ENCODE assay signal across 4 worm cellular contexts in genomic region chrIII:1824264-1824922, ce11.
TF ChIP-seq lines count a peak whose summit lies in the region.

Gene pvf-1, minus strand, starts transcription at chrIII:1824314.
Gene Y39A3CL.7, plus strand, starts transcription at chrIII:1824919.

TF ChIP-seq in whole organism, L2 larva, 48 proteins besides CTCF, POLR2A, EP300 and RAD21 (continues in another document):
- TF ChIP-seq lin-39 (tag; optimal IDR thresholded peaks at IDR 0.05; lab: Kevin White, UChicago) (no peak), snpc-4 (tag; optimal IDR thresholded peaks at IDR 0.05; lab: Kevin White, UChicago) (no peak), nhr-11 (tag; optimal IDR thresholded peaks at IDR 0.05; lab: Kevin White, UChicago) (no peak), zag-1 (tag; optimal IDR thresholded peaks at IDR 0.05; lab: Kevin White, UChicago) (no peak), alr-1 (tag; optimal IDR thresholded peaks at IDR 0.05; lab: Kevin White, UChicago) (no peak), lin-11 (tag; optimal IDR thresholded peaks at IDR 0.05; lab: Kevin White, UChicago) (no peak), ama-1 (optimal IDR thresholded peaks at IDR 0.05; lab: Kevin White, UChicago) (no peak), nhr-6 (tag; optimal IDR thresholded peaks at IDR 0.05; lab: Kevin White, UChicago) (no peak), mbf-1 (tag; optimal IDR thresholded peaks at IDR 0.05; lab: Kevin White, UChicago) (no peak), sem-4 (tag; optimal IDR thresholded peaks at IDR 0.05; lab: Kevin White, UChicago) (peak; percentile 20), C34F6.9 (tag; optimal IDR thresholded peaks at IDR 0.05; lab: Kevin White, UChicago) (peak; percentile 36), nhr-21 (tag; optimal IDR thresholded peaks at IDR 0.05; lab: Kevin White, UChicago) (no peak), sma-9 (GFP tag; optimal IDR thresholded peaks at IDR 0.05; lab: Kevin White, UChicago) (no peak), sma-9 (tag; optimal IDR thresholded peaks at IDR 0.05; lab: Kevin White, UChicago) (no peak), nhr-10 (tag; optimal IDR thresholded peaks at IDR 0.05; lab: Kevin White, UChicago) (no peak), skn-1 (tag; optimal IDR thresholded peaks at IDR 0.05; lab: Kevin White, UChicago) (no peak), ztf-4 (tag; optimal IDR thresholded peaks at IDR 0.05; lab: Kevin White, UChicago) (no peak), nhr-23 (tag; optimal IDR thresholded peaks at IDR 0.05; lab: Kevin White, UChicago) (no peak), egl-27 (tag; optimal IDR thresholded peaks at IDR 0.05; lab: Kevin White, UChicago) (no peak), unc-39 (tag; optimal IDR thresholded peaks at IDR 0.05; lab: Kevin White, UChicago) (no peak), ceh-82 (tag; optimal IDR thresholded peaks at IDR 0.05; lab: Kevin White, UChicago) (no peak), fos-1 (tag; optimal IDR thresholded peaks at IDR 0.05; lab: Kevin White, UChicago) (no peak), peb-1 (tag; optimal IDR thresholded peaks at IDR 0.05; lab: Kevin White, UChicago) (no peak), Y55F3AM.14 (GFP tag; optimal IDR thresholded peaks at IDR 0.05; lab: Kevin White, UChicago) (no peak), elt-3 (tag; optimal IDR thresholded peaks at IDR 0.05; lab: Kevin White, UChicago) (no peak)

TF ChIP-seq in whole organism, L4 larva, 104 proteins besides CTCF, POLR2A, EP300 and RAD21:
- TF ChIP-seq mes-2 (tag; optimal IDR thresholded peaks at IDR 0.05; lab: Kevin White, UChicago; ENCODE audit: poor library complexity, severe bottlenecking): peak; percentile 88
- TF ChIP-seq hlh-11 (tag; optimal IDR thresholded peaks at IDR 0.05; lab: Kevin White, UChicago): no peak
- TF ChIP-seq T20F7.1 (GFP tag; optimal IDR thresholded peaks at IDR 0.05; lab: Kevin White, UChicago): no peak
- TF ChIP-seq unc-62 (GFP tag; optimal IDR thresholded peaks at IDR 0.05 in 1 of 2; lab: Kevin White, UChicago): peak in 1 of 2 experiments; percentile 77
- no peak for TF ChIP-seq unc-62 (tag; optimal IDR thresholded peaks at IDR 0.05; lab: Kevin White, UChicago)
- TF ChIP-seq hif-1 (tag; optimal IDR thresholded peaks at IDR 0.05; lab: Kevin White, UChicago): no peak
- TF ChIP-seq lin-13 (GFP tag; optimal IDR thresholded peaks at IDR 0.05; lab: Kevin White, UChicago): peak; percentile 68
- TF ChIP-seq lsy-2 (tag; optimal IDR thresholded peaks at IDR 0.05; lab: Kevin White, UChicago): peak in 1 of 2 experiments; percentile 57
- peak; percentile 56 for TF ChIP-seq mep-1 (tag; optimal IDR thresholded peaks at IDR 0.05; lab: Kevin White, UChicago)
- TF ChIP-seq duxl-1 (tag; optimal IDR thresholded peaks at IDR 0.05; lab: Kevin White, UChicago; ENCODE audit: poor library complexity): peak; percentile 65
- TF ChIP-seq daf-16 (GFP tag; optimal IDR thresholded peaks at IDR 0.05; lab: Kevin White, UChicago): peak in 1 of 2 experiments; percentile 20
- peak; percentile 33 for TF ChIP-seq daf-16 (tag; optimal IDR thresholded peaks at IDR 0.05; lab: Kevin White, UChicago)
- TF ChIP-seq aha-1 (tag; lab: Kevin White, UChicago): peak; percentile 92
- 0 out of 2 replicates have a peak, but pooled peaks have one; percentile 17 for TF ChIP-seq madf-9 (GFP tag; conservative IDR thresholded peaks at IDR 0.05; lab: Robert Waterston, UW)
- no peak for TF ChIP-seq ceh-32 (tag; optimal IDR thresholded peaks at IDR 0.05; lab: Kevin White, UChicago; ENCODE audit: poor library complexity)
- TF ChIP-seq lin-38 (GFP tag; IDR thresholded peaks at IDR 0.05; lab: Robert Waterston, UW): peak; percentile 66
- TF ChIP-seq hmg-1.1 (GFP tag; IDR thresholded peaks at IDR 0.05; lab: Robert Waterston, UW): peak; percentile 60
- peak; percentile 20 for TF ChIP-seq dve-1 (tag; optimal IDR thresholded peaks at IDR 0.05; lab: Kevin White, UChicago; ENCODE audit: insufficient read depth)
- TF ChIP-seq rbr-2 (tag; optimal IDR thresholded peaks at IDR 0.05; lab: Kevin White, UChicago): peak; percentile 11
- peak; percentile 60 for TF ChIP-seq dpl-1 (GFP tag; optimal IDR thresholded peaks at IDR 0.05; lab: Kevin White, UChicago)

TF ChIP-seq in whole organism, late embryonic, 69 proteins besides CTCF, POLR2A, EP300 and RAD21 (continues in another document):
- TF ChIP-seq nhr-232 (tag; optimal IDR thresholded peaks at IDR 0.05; lab: Kevin White, UChicago): peak; percentile 56
- no peak for TF ChIP-seq mec-3 (tag; optimal IDR thresholded peaks at IDR 0.05; lab: Kevin White, UChicago; ENCODE audit: borderline replicate concordance)
- peak; percentile 61 for TF ChIP-seq ceh-19 (GFP tag; optimal IDR thresholded peaks at IDR 0.05; lab: Kevin White, UChicago)
- TF ChIP-seq unc-86 (tag; optimal IDR thresholded peaks at IDR 0.05; lab: Kevin White, UChicago): peak; percentile 55
- TF ChIP-seq rnt-1 (tag; optimal IDR thresholded peaks at IDR 0.05; lab: Kevin White, UChicago): peak; percentile 22
- no peak for TF ChIP-seq ama-1 (optimal IDR thresholded peaks at IDR 0.05; lab: Kevin White, UChicago)
- no peak for TF ChIP-seq ztf-16 (tag; optimal IDR thresholded peaks at IDR 0.05; lab: Kevin White, UChicago)
- no peak for TF ChIP-seq npax-4 (tag; optimal IDR thresholded peaks at IDR 0.05; lab: Kevin White, UChicago)
- peak; percentile 49 for TF ChIP-seq nfya-1 (tag; optimal IDR thresholded peaks at IDR 0.05; lab: Kevin White, UChicago)
- TF ChIP-seq ceh-14 (tag; optimal IDR thresholded peaks at IDR 0.05; lab: Kevin White, UChicago): peak; percentile 76
- no peak for TF ChIP-seq pha-4 (tag; optimal IDR thresholded peaks at IDR 0.05; lab: Kevin White, UChicago)
- peak; percentile 63 for TF ChIP-seq K09A11.1 (tag; optimal IDR thresholded peaks at IDR 0.05; lab: Kevin White, UChicago; ENCODE audit: insufficient read depth)
- TF ChIP-seq elt-2 (tag; optimal IDR thresholded peaks at IDR 0.05; lab: Kevin White, UChicago): peak; percentile 70
- no peak for TF ChIP-seq ets-4 (tag; optimal IDR thresholded peaks at IDR 0.05; lab: Kevin White, UChicago)
- TF ChIP-seq ceh-6 (GFP tag; optimal IDR thresholded peaks at IDR 0.05; lab: Kevin White, UChicago): peak; percentile 41
- TF ChIP-seq unc-3 (GFP tag; conservative IDR thresholded peaks at IDR 0.05; lab: Robert Waterston, UW): peak; percentile 43; the same call in 1 of the 2 replicates
- peak; percentile 25 for TF ChIP-seq unc-3 (tag; optimal IDR thresholded peaks at IDR 0.05; lab: Kevin White, UChicago)
- peak; percentile 55 for TF ChIP-seq ttx-3 (tag; optimal IDR thresholded peaks at IDR 0.05; lab: Kevin White, UChicago)
- TF ChIP-seq hlh-6 (tag; optimal IDR thresholded peaks at IDR 0.05; lab: Kevin White, UChicago): peak; percentile 47
- TF ChIP-seq C08G9.2 (tag; optimal IDR thresholded peaks at IDR 0.05; lab: Kevin White, UChicago): peak; percentile 29
- peak; percentile 75 for TF ChIP-seq ceh-34 (tag; optimal IDR thresholded peaks at IDR 0.05; lab: Kevin White, UChicago)
- no peak for TF ChIP-seq hlh-8 (tag; optimal IDR thresholded peaks at IDR 0.05; lab: Kevin White, UChicago)
- peak; percentile 69 for TF ChIP-seq C38D4.7 (GFP tag; optimal IDR thresholded peaks at IDR 0.05; lab: Kevin White, UChicago)
- peak; percentile 49 for TF ChIP-seq pha-2 (tag; optimal IDR thresholded peaks at IDR 0.05; lab: Kevin White, UChicago)
- TF ChIP-seq ahr-1 (tag; optimal IDR thresholded peaks at IDR 0.05; lab: Kevin White, UChicago): peak; percentile 16
- TF ChIP-seq dmd-4 (tag; optimal IDR thresholded peaks at IDR 0.05; lab: Kevin White, UChicago; ENCODE audit: borderline replicate concordance): peak; percentile 19

TF ChIP-seq in whole organism, mixed stage, embryonic, 35 proteins besides CTCF, POLR2A, EP300 and RAD21 (continues in another document):
- TF ChIP-seq flh-1 (GFP tag; optimal IDR thresholded peaks at IDR 0.05; lab: Kevin White, UChicago) (peak; percentile 56), M03D4.4 (tag; optimal IDR thresholded peaks at IDR 0.05; lab: Kevin White, UChicago) (peak; percentile 77), lsy-2 (tag; optimal IDR thresholded peaks at IDR 0.05; lab: Kevin White, UChicago) (no peak), bed-3 (GFP tag; optimal IDR thresholded peaks at IDR 0.05; lab: Kevin White, UChicago) (peak; percentile 48), nhr-28 (tag; optimal IDR thresholded peaks at IDR 0.05; lab: Kevin White, UChicago) (no peak), lin-32 (GFP tag; optimal IDR thresholded peaks at IDR 0.05; lab: Kevin White, UChicago) (peak; percentile 22), elt-1 (tag; optimal IDR thresholded peaks at IDR 0.05; lab: Kevin White, UChicago; ENCODE audit: borderline replicate concordance, insufficient read depth) (no peak), unc-62 (GFP tag; optimal IDR thresholded peaks at IDR 0.05; lab: Kevin White, UChicago) (no peak), unc-120 (tag; optimal IDR thresholded peaks at IDR 0.05; lab: Kevin White, UChicago; ENCODE audit: poor library complexity, severe bottlenecking) (peak; percentile 36), nhr-237 (tag; optimal IDR thresholded peaks at IDR 0.05; lab: Kevin White, UChicago) (no peak), blmp-1 (tag; optimal IDR thresholded peaks at IDR 0.05; lab: Kevin White, UChicago) (no peak), elt-3 (tag; optimal IDR thresholded peaks at IDR 0.05; lab: Kevin White, UChicago) (no peak), ceh-43 (GFP tag; optimal IDR thresholded peaks at IDR 0.05; lab: Kevin White, UChicago) (peak; percentile 60), mls-2 (tag; optimal IDR thresholded peaks at IDR 0.05; lab: Kevin White, UChicago) (peak; percentile 66), hlh-1 (tag; optimal IDR thresholded peaks at IDR 0.05; lab: Kevin White, UChicago) (peak; percentile 44), ham-2 (GFP tag; optimal IDR thresholded peaks at IDR 0.05; lab: Kevin White, UChicago) (no peak), ceh-39 (tag; optimal IDR thresholded peaks at IDR 0.05; lab: Kevin White, UChicago) (no peak), pha-4 (tag; optimal IDR thresholded peaks at IDR 0.05; lab: Kevin White, UChicago) (no peak), sem-2 (GFP tag; optimal IDR thresholded peaks at IDR 0.05; lab: Kevin White, UChicago) (peak; percentile 57), drap-1 (GFP tag; optimal IDR thresholded peaks at IDR 0.05; lab: Kevin White, UChicago) (peak; percentile 36), mab-5 (tag; optimal IDR thresholded peaks at IDR 0.05; lab: Kevin White, UChicago) (no peak), sptf-1 (tag; optimal IDR thresholded peaks at IDR 0.05; lab: Kevin White, UChicago) (peak; percentile 86), unc-39 (tag; optimal IDR thresholded peaks at IDR 0.05; lab: Kevin White, UChicago) (no peak), nhr-76 (tag; optimal IDR thresholded peaks at IDR 0.05; lab: Kevin White, UChicago) (no peak), nhr-2 (tag; optimal IDR thresholded peaks at IDR 0.05; lab: Kevin White, UChicago) (peak; percentile 2), ztf-11 (tag; optimal IDR thresholded peaks at IDR 0.05; lab: Kevin White, UChicago) (peak; percentile 26), nhr-12 (tag; optimal IDR thresholded peaks at IDR 0.05; lab: Kevin White, UChicago) (peak; percentile 58), cnd-1 (tag; optimal IDR thresholded peaks at IDR 0.05; lab: Kevin White, UChicago) (peak; percentile 45), zip-8 (tag; optimal IDR thresholded peaks at IDR 0.05; lab: Kevin White, UChicago) (no peak), ces-1 (GFP tag; optimal IDR thresholded peaks at IDR 0.05; lab: Kevin White, UChicago) (peak; percentile 15), snpc-4 (tag; optimal IDR thresholded peaks at IDR 0.05; lab: Kevin White, UChicago) (no peak)
